Fruit fly (Drosophila melanogaster) whole organism, embryonic: ENCODE results near the gene Try29F.

Source experiments
- Asciz ChIP-seq: fragments of 200-800 bp; sonication (Bioruptor generic); optimal IDR thresholded peaks from 2 replicates; lab custom pipeline; 2017; ENCODE audit warnings: missing biosample characterization, mild to moderate bottlenecking, missing genetic modification characterization, missing genetic modification reagents
- Awh ChIP-seq: fragments of 200-800 bp; sonication (Bioruptor generic); IDR thresholded peaks from 2 replicates; pipeline ENCODE4, ENCODE4 v1.3.6; 2022; ENCODE audit warnings: missing biosample characterization, missing genetic modification characterization
- CG10267 ChIP-seq: fragments of 200-800 bp; sonication (Bioruptor generic); optimal IDR thresholded peaks from 2 replicates; lab custom pipeline; 2018; ENCODE audit warnings: missing biosample characterization, mild to moderate bottlenecking, missing genetic modification characterization, moderate library complexity
- CG10321 ChIP-seq: fragments of 200-800 bp; sonication (Bioruptor generic); IDR thresholded peaks from 2 replicates; pipeline ENCODE4 v1.3.6; 2022; ENCODE audit warnings: missing biosample characterization, missing genetic modification characterization
- CG12219 ChIP-seq: fragments of 200-800 bp; sonication (Bioruptor generic); optimal IDR thresholded peaks from 3 replicates; lab custom pipeline; 2018; ENCODE audit warnings: missing biosample characterization, mild to moderate bottlenecking, missing genetic modification characterization
- CG12769 ChIP-seq: fragments of 200-800 bp; sonication (Bioruptor generic); optimal IDR thresholded peaks from 2 replicates; lab custom pipeline; 2019; ENCODE audit warnings: missing biosample characterization, mild to moderate bottlenecking, missing genetic modification characterization, moderate library complexity
- CG13296 ChIP-seq: fragments of 200-800 bp; sonication (Bioruptor generic); optimal IDR thresholded peaks from 3 replicates; lab custom pipeline; 2018; ENCODE audit warnings: missing biosample characterization, mild to moderate bottlenecking, missing genetic modification characterization
- CG14667 ChIP-seq: fragments of 200-800 bp; sonication (Bioruptor generic); IDR thresholded peaks from 2 replicates; pipeline ENCODE4 v1.3.6; 2022; ENCODE audit warnings: missing biosample characterization, missing genetic modification characterization
- CG15011 ChIP-seq: fragments of 200-800 bp; sonication (Bioruptor generic); optimal IDR thresholded peaks from 3 replicates; lab custom pipeline; 2018; ENCODE audit warnings: missing biosample characterization, mild to moderate bottlenecking, missing genetic modification characterization
- CG15479 ChIP-seq: fragments of 200-800 bp; sonication (Bioruptor generic); optimal IDR thresholded peaks from 3 replicates; lab custom pipeline; 2019; ENCODE audit warnings: missing biosample characterization, mild to moderate bottlenecking, missing genetic modification characterization, moderate library complexity
- CG18262 ChIP-seq: fragments of 200-800 bp; optimal IDR thresholded peaks from 3 replicates; lab custom pipeline; 2019; ENCODE audit warnings: missing biosample characterization, mild to moderate bottlenecking, missing genetic modification characterization, moderate library complexity
- CG2678 ChIP-seq: fragments of 200-800 bp; sonication (Bioruptor generic); optimal IDR thresholded peaks from 3 replicates; lab custom pipeline; 2019; ENCODE audit warnings: missing biosample characterization, mild to moderate bottlenecking, missing genetic modification characterization, moderate library complexity
- CG32767 ChIP-seq: fragments of 200-800 bp; sonication (Bioruptor generic); IDR thresholded peaks from 2 replicates; pipeline ENCODE4 v1.3.6; 2022; ENCODE audit warnings: missing biosample characterization, missing genetic modification characterization
- CG4404 ChIP-seq: fragments of 200-800 bp; sonication (Bioruptor generic); IDR thresholded peaks from 2 replicates; pipeline ENCODE4 v1.3.6; 2022; ENCODE audit warnings: missing biosample characterization, missing genetic modification characterization
- CG6791 ChIP-seq: fragments of 200-800 bp; sonication (Bioruptor generic); IDR thresholded peaks from 3 replicates; pipeline ENCODE4 v1.3.6; 2022; ENCODE audit warnings: missing biosample characterization, missing genetic modification characterization; ENCODE audit not compliant: partially characterized antibody
- CG7271 ChIP-seq: fragments of 200-800 bp; sonication (Bioruptor generic); optimal IDR thresholded peaks from 2 replicates; lab custom pipeline; 2018; ENCODE audit warnings: missing biosample characterization, mild to moderate bottlenecking, missing genetic modification characterization, moderate library complexity
- CG9215 ChIP-seq: fragments of 200-800 bp; sonication (Bioruptor generic); IDR thresholded peaks from 2 replicates; pipeline ENCODE4 v1.3.6; 2022; ENCODE audit warnings: missing biosample characterization, missing genetic modification characterization
- Dek ChIP-seq: fragments of 200-800 bp; sonication (Bioruptor generic); optimal IDR thresholded peaks from 3 replicates; lab custom pipeline; 2019; ENCODE audit warnings: missing biosample characterization, mild to moderate bottlenecking, missing genetic modification characterization, moderate library complexity
- HHEX ChIP-seq: fragments of 200-800 bp; sonication (Bioruptor generic); optimal IDR thresholded peaks from 3 replicates; lab custom pipeline; 2017; ENCODE audit warnings: missing biosample characterization, mild to moderate bottlenecking, missing genetic modification characterization, missing genetic modification reagents
- MTF-1 ChIP-seq: fragments of 200-800 bp; sonication (Bioruptor generic); optimal IDR thresholded peaks from 2 replicates; lab custom pipeline; 2018; ENCODE audit warnings: missing biosample characterization, mild to moderate bottlenecking, missing genetic modification characterization, borderline replicate concordance
- Mes4 ChIP-seq: fragments of 200-800 bp; sonication (Bioruptor generic); optimal IDR thresholded peaks from 2 replicates; lab custom pipeline; 2016; ENCODE audit warnings: missing biosample characterization, missing genetic modification characterization
- NFAT ChIP-seq: fragments of 200-800 bp; sonication (Bioruptor generic); IDR thresholded peaks from 2 replicates; pipeline ENCODE4 v1.3.6; 2022; ENCODE audit warnings: missing biosample characterization, missing genetic modification characterization
- NK7.1 ChIP-seq: fragments of 200-800 bp; sonication (Bioruptor generic); optimal IDR thresholded peaks from 3 replicates; lab custom pipeline; 2016; ENCODE audit warnings: missing biosample characterization, missing genetic modification characterization
- Nf-YB ChIP-seq: fragments of 200-800 bp; sonication (Bioruptor generic); optimal IDR thresholded peaks from 3 replicates; lab custom pipeline; 2019; ENCODE audit warnings: missing biosample characterization, mild to moderate bottlenecking, missing genetic modification characterization, moderate library complexity
- Oaz ChIP-seq: fragments of 200-800 bp; sonication (Bioruptor generic); IDR thresholded peaks from 2 replicates; pipeline ENCODE4 v1.3.6; 2022; ENCODE audit warnings: missing biosample characterization, missing genetic modification characterization
- PHDP ChIP-seq: fragments of 200-800 bp; sonication (Bioruptor generic); optimal IDR thresholded peaks from 3 replicates; lab custom pipeline; 2018; ENCODE audit warnings: missing biosample characterization, mild to moderate bottlenecking, missing genetic modification characterization, moderate library complexity
- Pdp1 ChIP-seq, 2 experiments: fragments of 200-800 bp; sonication (Bioruptor generic); optimal IDR thresholded peaks; 3 replicates each; lab custom pipeline; 2016; ENCODE audit warnings: missing biosample characterization in 2 of 2, missing genetic modification characterization in 2 of 2, mild to moderate bottlenecking in 1 of 2, moderate library complexity in 1 of 2
- Rfx ChIP-seq: fragments of 200-800 bp; sonication (Bioruptor generic); IDR thresholded peaks from 2 replicates; pipeline ENCODE4 v1.3.6; 2022; ENCODE audit warnings: missing biosample characterization, missing genetic modification characterization
- Sox102F ChIP-seq: fragments of 200-800 bp; sonication (Bioruptor generic); optimal IDR thresholded peaks from 2 replicates; lab custom pipeline; 2018; ENCODE audit warnings: missing biosample characterization, mild to moderate bottlenecking, missing genetic modification characterization, moderate library complexity
- Trl ChIP-seq, 3 experiments: fragments of >200 bp in 2 of 3; fragments of 200-800 bp in 1 of 3; sonication (Bioruptor generic) in 1 of 3; optimal IDR thresholded peaks; 2 replicates in 1 of 3; 3 replicates in 2 of 3; lab custom pipeline; 2016 to 2017; ENCODE audit warnings: missing biosample characterization in 1 of 3, missing genetic modification characterization in 1 of 3
- cg ChIP-seq: fragments of 200-800 bp; sonication (Bioruptor generic); optimal IDR thresholded peaks from 3 replicates; lab custom pipeline; 2019; ENCODE audit warnings: missing biosample characterization, mild to moderate bottlenecking, missing genetic modification characterization, moderate library complexity
- chm ChIP-seq: fragments of 200-800 bp; sonication (Bioruptor generic); IDR thresholded peaks from 2 replicates; pipeline ENCODE4 v1.3.6; 2022; ENCODE audit warnings: missing biosample characterization, missing genetic modification characterization
- eve ChIP-seq, 2 experiments: fragments of >200 bp; optimal IDR thresholded peaks; 2 replicates each; lab custom pipeline; 2017; ENCODE audit warnings: missing biosample characterization in 2 of 2, missing genetic modification characterization in 2 of 2
- exex ChIP-seq: fragments of 200-800 bp; sonication (Bioruptor generic); optimal IDR thresholded peaks from 4 replicates; lab custom pipeline; 2018; ENCODE audit warnings: missing biosample characterization, mild to moderate bottlenecking, missing genetic modification characterization, moderate library complexity
- hbn ChIP-seq: fragments of 200-800 bp; sonication (Bioruptor generic); IDR thresholded peaks from 2 replicates; pipeline ENCODE4 v1.3.6; 2022; ENCODE audit warnings: missing biosample characterization, missing genetic modification characterization; ENCODE audit not compliant: partially characterized antibody
- kah ChIP-seq: fragments of 200-800 bp; sonication (Bioruptor generic); optimal IDR thresholded peaks from 2 replicates; lab custom pipeline; 2018; ENCODE audit warnings: missing biosample characterization, mild to moderate bottlenecking, missing genetic modification characterization
- kay ChIP-seq: fragments of 200-800 bp; sonication (Bioruptor generic); optimal IDR thresholded peaks from 2 replicates; lab custom pipeline; 2016; ENCODE audit warnings: missing biosample characterization, missing genetic modification characterization
- pho ChIP-seq: fragments of 200-800 bp; sonication (Bioruptor generic); optimal IDR thresholded peaks from 2 replicates; lab custom pipeline; 2016; ENCODE audit warnings: missing biosample characterization, missing genetic modification characterization
- pita ChIP-seq: fragments of 200-800 bp; sonication (Bioruptor generic); optimal IDR thresholded peaks from 2 replicates; lab custom pipeline; 2017; ENCODE audit warnings: missing biosample characterization, mild to moderate bottlenecking, missing genetic modification characterization
- ranshi ChIP-seq: fragments of 200-800 bp; sonication (Bioruptor generic); IDR thresholded peaks from 2 replicates; pipeline ENCODE4 v1.3.6; 2022; ENCODE audit warnings: missing biosample characterization, missing genetic modification characterization
- row ChIP-seq: fragments of 200-800 bp; sonication (Bioruptor generic); IDR thresholded peaks from 3 replicates; pipeline ENCODE4 v1.3.6; 2022; ENCODE audit warnings: missing biosample characterization, missing genetic modification characterization
- salm ChIP-seq: fragments of 200-800 bp; sonication (Bioruptor generic); optimal IDR thresholded peaks from 2 replicates; lab custom pipeline; 2018; ENCODE audit warnings: missing biosample characterization, mild to moderate bottlenecking, missing genetic modification characterization
- schlank ChIP-seq: fragments of 200-800 bp; sonication (Bioruptor generic); optimal IDR thresholded peaks from 2 replicates; lab custom pipeline; 2018; ENCODE audit warnings: missing biosample characterization, mild to moderate bottlenecking, missing genetic modification characterization
- sens-2 ChIP-seq: fragments of 200-800 bp; sonication (Bioruptor generic); IDR thresholded peaks from 2 replicates; pipeline ENCODE4 v1.3.6; 2022; ENCODE audit warnings: missing biosample characterization, missing genetic modification characterization
- sima ChIP-seq: fragments of 200-800 bp; sonication (Bioruptor generic); optimal IDR thresholded peaks from 2 replicates; lab custom pipeline; 2016; ENCODE audit warnings: missing biosample characterization, missing genetic modification characterization
- slbo ChIP-seq: fragments of 200-800 bp; sonication (Bioruptor generic); IDR thresholded peaks from 2 replicates; pipeline ENCODE4 v1.3.6; 2022; ENCODE audit warnings: missing biosample characterization, missing genetic modification characterization
- sna ChIP-seq: fragments of 200-800 bp; sonication (Bioruptor generic); IDR thresholded peaks from 2 replicates; pipeline ENCODE4 v1.3.6; 2022; ENCODE audit warnings: missing biosample characterization, missing genetic modification characterization; ENCODE audit not compliant: partially characterized antibody
- tap ChIP-seq: fragments of 200-800 bp; optimal IDR thresholded peaks from 3 replicates; lab custom pipeline; 2019; ENCODE audit warnings: missing biosample characterization, mild to moderate bottlenecking, missing genetic modification characterization, moderate library complexity
- ttk ChIP-seq: fragments of 200-800 bp; sonication (Bioruptor generic); IDR thresholded peaks from 2 replicates; pipeline ENCODE4 v2.1.2; 2022; ENCODE audit warnings: missing biosample characterization, missing genetic modification characterization
- vvl ChIP-seq: fragments of 200-800 bp; sonication (Bioruptor generic); IDR thresholded peaks from 2 replicates; pipeline ENCODE4 v1.3.6; 2022; ENCODE audit warnings: missing biosample characterization, missing genetic modification characterization

The Try29F gene

DNA sequence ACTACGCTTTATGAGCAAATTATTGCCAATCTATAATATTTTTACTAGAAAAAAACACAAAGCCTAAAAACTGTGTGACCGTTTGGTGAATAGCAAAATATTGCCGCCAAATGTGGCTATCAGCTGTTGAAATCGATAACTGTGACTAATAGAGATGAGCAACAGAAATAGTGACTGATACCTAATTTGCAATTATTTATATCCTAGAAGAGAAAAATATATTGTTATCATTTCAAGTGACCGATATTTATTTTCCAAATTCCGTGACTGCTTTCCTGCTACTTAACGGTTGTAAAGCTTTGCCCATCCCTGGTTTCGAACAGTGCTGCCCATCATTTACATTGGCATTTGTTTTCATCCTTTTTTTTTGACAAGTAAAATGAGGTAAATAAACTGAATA is 1.1 kb upstream of the Try29F start, which contains the start of the genes alien and CG18661 (continued):
- peak; percentile 92 for TF ChIP-seq vvl (GFP tag; lab: Robert Waterston, UW)
- TF ChIP-seq hbn (GFP tag; lab: Robert Waterston, UW): no peak
- no peak for TF ChIP-seq CG18262 (tag; lab: Kevin White, UChicago)
- TF ChIP-seq schlank: peak; percentile 66
- peak; percentile 92 for TF ChIP-seq NFAT (GFP tag; lab: Robert Waterston, UW)
- TF ChIP-seq Pdp1 (GFP tag; optimal IDR thresholded peaks at IDR 0.05; lab: Kevin White, UChicago): peak; percentile 75 to 97
- TF ChIP-seq Mes4 (GFP tag; lab: Kevin White, UChicago): peak; percentile 29
- peak; percentile 69 for TF ChIP-seq Awh (GFP tag; lab: Robert Waterston, UW)
- peak; percentile 92 for TF ChIP-seq sens-2 (GFP tag; lab: Robert Waterston, UW)
- TF ChIP-seq NK7.1 (GFP tag; lab: Kevin White, UChicago): peak; percentile 46
- TF ChIP-seq slbo (GFP tag; lab: Robert Waterston, UW): peak; percentile 98
- peak; percentile 90 for TF ChIP-seq CG9215 (GFP tag; lab: Robert Waterston, UW)
- peak; percentile 97 for TF ChIP-seq row
- TF ChIP-seq Sox102F: peak; percentile 94
- TF ChIP-seq eve (GFP tag; optimal IDR thresholded peaks at IDR 0.05; lab: Kevin White, UChicago): no peak

DNA sequence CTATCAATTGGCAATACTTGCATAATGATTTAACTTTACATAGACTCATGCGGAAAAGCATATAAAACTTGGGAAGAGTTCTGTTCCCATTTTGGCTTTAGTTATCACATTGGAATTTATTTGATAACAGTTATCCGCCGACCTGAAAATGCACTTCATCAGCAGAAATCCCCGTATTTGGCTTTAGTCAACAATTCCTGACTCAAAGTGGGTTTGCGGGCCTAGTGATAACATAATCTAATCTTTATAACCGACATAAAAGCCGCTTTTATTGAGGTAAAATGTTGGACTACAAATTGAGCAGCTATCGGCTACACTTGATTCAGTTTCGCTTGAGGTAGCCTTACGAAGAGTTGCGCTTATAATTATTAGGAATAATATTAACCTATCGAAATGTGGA is 11.9 kb downstream of the Try29F start, which contains the start of gene CG9568:
Gene CG9568, plus strand, starts transcription at position 317 of the 400 bp plus-strand sequence.
- TF ChIP-seq CG6791: no peak
- peak; percentile 2 for TF ChIP-seq CG12219 (GFP tag; lab: Kevin White, UChicago)
- peak; percentile 17 for TF ChIP-seq CG2678 (tag; lab: Kevin White, UChicago)
- no peak for TF ChIP-seq Oaz (GFP tag; lab: Robert Waterston, UW)
- TF ChIP-seq ttk (GFP tag; lab: Robert Waterston, UW): no peak
- TF ChIP-seq ranshi: no peak
- TF ChIP-seq CG4404 (GFP tag; lab: Robert Waterston, UW): no peak
- TF ChIP-seq CG32767 (GFP tag; lab: Robert Waterston, UW): no peak
- no peak for TF ChIP-seq sna (GFP tag; lab: Robert Waterston, UW)
- TF ChIP-seq PHDP (tag; lab: Kevin White, UChicago): peak; percentile 2
- no peak for TF ChIP-seq pita (GFP tag; lab: Kevin White, UChicago)
- TF ChIP-seq Trl (optimal IDR thresholded peaks at IDR 0.05; lab: Kevin White, UChicago): no peak
- no peak for TF ChIP-seq Trl (GFP tag; optimal IDR thresholded peaks at IDR 0.05; lab: Kevin White, UChicago)
- no peak for TF ChIP-seq eve (GFP tag; optimal IDR thresholded peaks at IDR 0.05; lab: Kevin White, UChicago)
- TF ChIP-seq CG14667 (GFP tag; lab: Robert Waterston, UW): no peak
- TF ChIP-seq pho (GFP tag; lab: Kevin White, UChicago): no peak
- TF ChIP-seq sima (GFP tag; lab: Kevin White, UChicago): no peak
- no peak for TF ChIP-seq Rfx (GFP tag; lab: Robert Waterston, UW)
- no peak for TF ChIP-seq CG15479 (GFP tag; lab: Kevin White, UChicago)
- TF ChIP-seq exex (tag; lab: Kevin White, UChicago): peak; percentile 49
- TF ChIP-seq CG10321 (GFP tag; lab: Robert Waterston, UW): no peak
- no peak for TF ChIP-seq chm (GFP tag; lab: Robert Waterston, UW)
- TF ChIP-seq Nf-YB (GFP tag; lab: Kevin White, UChicago): no peak
- no peak for TF ChIP-seq salm
- peak; percentile 13 for TF ChIP-seq CG12769 (tag; lab: Kevin White, UChicago)
- no peak for TF ChIP-seq CG7271 (tag; lab: Kevin White, UChicago)
- TF ChIP-seq Dek (tag; lab: Kevin White, UChicago): no peak
- TF ChIP-seq CG15011: no peak
- TF ChIP-seq kah (GFP tag; lab: Kevin White, UChicago): no peak
- TF ChIP-seq tap (tag; lab: Kevin White, UChicago): no peak
- TF ChIP-seq Asciz (GFP tag; lab: Kevin White, UChicago): peak; percentile 2
- peak; percentile 38 for TF ChIP-seq CG13296 (GFP tag; lab: Kevin White, UChicago)
- TF ChIP-seq CG10267 (tag; lab: Kevin White, UChicago): no peak
- TF ChIP-seq cg (GFP tag; lab: Kevin White, UChicago): no peak
- no peak for TF ChIP-seq MTF-1
- TF ChIP-seq HHEX (GFP tag; lab: Kevin White, UChicago): no peak
- no peak for TF ChIP-seq kay (GFP tag; lab: Kevin White, UChicago)
